Fruit fly (Drosophila melanogaster) whole organism, embryonic: Measurements from ENCODE around the gene eIF3g2.
A peak's percentile ranks its signal among the peaks of the same experiment; 100 is the strongest.

Experiments
- CG14050 ChIP-seq: fragments of 200-800 bp; sonication (Bioruptor generic); IDR thresholded peaks from 3 replicates; pipeline ENCODE4 v1.3.6; 2022; ENCODE audit warnings: missing biosample characterization, missing genetic modification characterization
- CG16863 ChIP-seq: fragments of 200-800 bp; sonication (Bioruptor generic); optimal IDR thresholded peaks from 3 replicates; lab custom pipeline; 2016; ENCODE audit warnings: missing biosample characterization, missing genetic modification characterization
- CG17612 ChIP-seq: fragments of 200-800 bp; sonication (Bioruptor generic); IDR thresholded peaks from 2 replicates; pipeline ENCODE4 v1.3.6; 2022; ENCODE audit warnings: missing biosample characterization, missing genetic modification characterization
- CG2116 ChIP-seq: fragments of 200-800 bp; sonication (Bioruptor generic); optimal IDR thresholded peaks from 3 replicates; lab custom pipeline; 2018; ENCODE audit warnings: missing biosample characterization, mild to moderate bottlenecking, missing genetic modification characterization
- CG31388 ChIP-seq: fragments of 200-800 bp; sonication (Bioruptor generic); optimal IDR thresholded peaks from 2 replicates; lab custom pipeline; 2016; ENCODE audit warnings: missing biosample characterization, missing genetic modification characterization
- CG6654 ChIP-seq: fragments of 200-800 bp; sonication (Bioruptor generic); optimal IDR thresholded peaks from 2 replicates; lab custom pipeline; 2017; ENCODE audit warnings: missing biosample characterization, mild to moderate bottlenecking, missing genetic modification characterization
- CG8765 ChIP-seq: fragments of 200-800 bp; sonication (Bioruptor generic); IDR thresholded peaks from 2 replicates; pipeline ENCODE4 v1.3.6; 2022; ENCODE audit warnings: missing biosample characterization, missing genetic modification characterization
- Deaf1 ChIP-seq: fragments of 200-800 bp; optimal IDR thresholded peaks from 3 replicates; lab custom pipeline; 2019; ENCODE audit warnings: missing biosample characterization, mild to moderate bottlenecking, missing genetic modification characterization, moderate library complexity
- Dip3 ChIP-seq: fragments of 200-800 bp; sonication (Bioruptor generic); optimal IDR thresholded peaks from 3 replicates; lab custom pipeline; 2016; ENCODE audit warnings: missing biosample characterization, missing genetic modification characterization
- HHEX ChIP-seq: fragments of 200-800 bp; sonication (Bioruptor generic); optimal IDR thresholded peaks from 3 replicates; lab custom pipeline; 2017; ENCODE audit warnings: missing biosample characterization, mild to moderate bottlenecking, missing genetic modification characterization, missing genetic modification reagents
- Nf-YB ChIP-seq: fragments of 200-800 bp; sonication (Bioruptor generic); optimal IDR thresholded peaks from 3 replicates; lab custom pipeline; 2019; ENCODE audit warnings: missing biosample characterization, mild to moderate bottlenecking, missing genetic modification characterization, moderate library complexity
- Nf-YC ChIP-seq: fragments of 200-800 bp; optimal IDR thresholded peaks from 3 replicates; lab custom pipeline; 2019; ENCODE audit warnings: missing biosample characterization, mild to moderate bottlenecking, missing genetic modification characterization, moderate library complexity
- sima ChIP-seq: fragments of 200-800 bp; sonication (Bioruptor generic); optimal IDR thresholded peaks from 2 replicates; lab custom pipeline; 2016; ENCODE audit warnings: missing biosample characterization, missing genetic modification characterization
- twi ChIP-seq: fragments of 200-800 bp; optimal IDR thresholded peaks from 2 replicates; lab custom pipeline; 2019; ENCODE audit warnings: missing biosample characterization, mild to moderate bottlenecking, missing genetic modification characterization, moderate library complexity

Gene eIF3g2

DNA sequence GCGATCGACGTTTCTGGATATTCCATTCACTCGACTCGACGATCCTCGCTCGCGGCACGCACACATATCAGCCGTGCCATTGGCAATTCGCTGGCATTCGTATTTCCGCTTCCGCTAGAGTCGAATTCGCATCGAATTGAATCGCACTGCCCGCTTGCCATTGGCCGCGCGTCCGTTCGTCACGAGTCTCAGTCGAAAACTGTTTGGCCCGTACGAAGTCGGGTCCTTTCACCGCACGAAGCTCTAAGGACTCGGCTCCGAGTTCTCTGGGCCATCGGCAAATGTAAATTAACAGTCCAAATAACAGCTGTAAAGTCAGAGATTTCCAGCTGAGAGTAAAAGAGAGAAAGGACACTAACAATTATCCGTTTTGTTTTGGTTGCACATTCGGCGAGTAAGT, 41.4 kb downstream of the eIF3g2 start:
- TF ChIP-seq Nf-YC (tag; lab: Kevin White, UChicago) (peak; percentile 93), CG31388 (GFP tag; lab: Kevin White, UChicago) (no peak), CG14050 (no peak), CG6654 (GFP tag; lab: Kevin White, UChicago) (peak; percentile 50), Dip3 (GFP tag; lab: Kevin White, UChicago) (no peak), Deaf1 (tag; lab: Kevin White, UChicago) (peak; percentile 97), CG16863 (GFP tag; lab: Kevin White, UChicago) (no peak), HHEX (no peak), CG8765 (GFP tag; lab: Robert Waterston, UW) (no peak), Nf-YB (peak; percentile 68), CG17612 (GFP tag; lab: Robert Waterston, UW) (no peak), twi (tag; lab: Kevin White, UChicago) (no peak), CG2116 (no peak), sima (no peak)
